Fruit fly (Drosophila melanogaster) whole organism, pupa: Measurements from ENCODE around the gene CG43725.

Source experiments
- CG10348 ChIP-seq: fragments of 200-800 bp; sonication (Bioruptor generic); IDR thresholded peaks from 2 replicates; pipeline ENCODE4 v1.3.6; 2022; ENCODE audit warnings: missing biosample characterization, missing genetic modification characterization
- CG34367 ChIP-seq: fragments of 200-800 bp; sonication (Bioruptor generic); optimal IDR thresholded peaks from 2 replicates; lab custom pipeline; 2018; ENCODE audit warnings: missing biosample characterization, mild to moderate bottlenecking, missing genetic modification characterization
- EcR ChIP-seq: fragments of 200-800 bp; sonication (Bioruptor generic); optimal IDR thresholded peaks from 3 replicates; lab custom pipeline; 2019; ENCODE audit warnings: missing biosample characterization, missing genetic modification characterization, mild to moderate bottlenecking, moderate library complexity, missing genetic modification reagents
- Pif1A ChIP-seq: fragments of 200-800 bp; sonication (Bioruptor generic); optimal IDR thresholded peaks from 3 replicates; lab custom pipeline; 2016; ENCODE audit warnings: missing biosample characterization, missing genetic modification characterization

DNA sequence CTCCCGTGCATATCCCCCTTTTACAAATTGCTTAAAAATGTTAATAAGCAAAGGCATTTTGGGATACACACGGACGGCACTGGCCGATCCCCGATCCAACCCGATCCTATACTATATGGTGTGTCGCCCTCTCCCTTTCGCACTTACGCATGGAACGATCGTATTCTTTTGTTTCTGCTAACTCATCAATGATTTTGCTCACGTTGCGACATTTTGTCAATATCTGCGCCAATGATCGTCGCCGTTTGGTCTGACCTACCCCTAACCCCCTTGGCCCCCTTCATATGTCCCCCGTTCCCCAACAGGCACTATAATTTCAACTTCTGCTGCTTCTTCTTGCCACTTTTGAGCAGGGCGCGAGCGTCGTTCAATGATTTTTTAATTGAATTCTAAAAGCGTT, 25.6 kb upstream of the CG43725 start:
- TF ChIP-seq CG10348 (GFP tag; lab: Robert Waterston, UW) = no peak
- no peak for TF ChIP-seq CG34367 (tag; lab: Kevin White, UChicago)
- peak; percentile 41 for TF ChIP-seq EcR (GFP tag; lab: Kevin White, UChicago)
- no peak for TF ChIP-seq Pif1A
